Fruit fly (Drosophila melanogaster) whole organism, embryonic: ENCODE data around the gene CG6231.
A peak's percentile ranks its signal among the peaks of the same experiment; 100 is the strongest.

ENCODE experiments used
- CG10431 ChIP-seq: fragments of 200-800 bp; sonication (Bioruptor generic); optimal IDR thresholded peaks from 3 replicates; lab custom pipeline; 2018; ENCODE audit warnings: missing biosample characterization, mild to moderate bottlenecking, missing genetic modification characterization
- CG10565 ChIP-seq: fragments of 200-800 bp; sonication (Bioruptor generic); optimal IDR thresholded peaks from 3 replicates; lab custom pipeline; 2016; ENCODE audit warnings: missing biosample characterization, mild to moderate bottlenecking, missing genetic modification characterization
- CG11723 ChIP-seq: fragments of 200-800 bp; sonication (Bioruptor generic); optimal IDR thresholded peaks from 2 replicates; lab custom pipeline; 2017; ENCODE audit warnings: missing biosample characterization, mild to moderate bottlenecking, missing genetic modification characterization
- CG1233 ChIP-seq: fragments of 200-800 bp; sonication (Bioruptor generic); optimal IDR thresholded peaks from 4 replicates; lab custom pipeline; 2018; ENCODE audit warnings: missing biosample characterization, mild to moderate bottlenecking, missing genetic modification characterization
- CG13287 ChIP-seq: fragments of 200-800 bp; sonication (Bioruptor generic); IDR thresholded peaks from 2 replicates; pipeline ENCODE4 v1.3.6; 2022; ENCODE audit warnings: missing biosample characterization, missing genetic modification characterization; ENCODE audit not compliant: partially characterized antibody
- CG13894 ChIP-seq: fragments of 200-800 bp; sonication (Bioruptor generic); optimal IDR thresholded peaks from 3 replicates; lab custom pipeline; 2018; ENCODE audit warnings: missing biosample characterization, mild to moderate bottlenecking, missing genetic modification characterization, moderate library complexity
- CG15514 ChIP-seq: fragments of 200-800 bp; sonication (Bioruptor generic); optimal IDR thresholded peaks from 3 replicates; lab custom pipeline; 2017; ENCODE audit warnings: missing biosample characterization, missing genetic modification characterization, mild to moderate bottlenecking, moderate library complexity, missing genetic modification reagents
- CG16815 ChIP-seq: fragments of 200-800 bp; sonication (Bioruptor generic); optimal IDR thresholded peaks from 3 replicates; lab custom pipeline; 2017; ENCODE audit warnings: missing biosample characterization, mild to moderate bottlenecking, missing genetic modification characterization
- CG17612 ChIP-seq: fragments of 200-800 bp; sonication (Bioruptor generic); IDR thresholded peaks from 2 replicates; pipeline ENCODE4 v1.3.6; 2022; ENCODE audit warnings: missing biosample characterization, missing genetic modification characterization
- CG1832 ChIP-seq: fragments of 200-800 bp; sonication (Bioruptor generic); optimal IDR thresholded peaks from 2 replicates; lab custom pipeline; 2017; ENCODE audit warnings: missing biosample characterization, mild to moderate bottlenecking, missing genetic modification characterization, inconsistent platforms
- CG18599 ChIP-seq: fragments of 200-800 bp; sonication (Bioruptor generic); optimal IDR thresholded peaks from 3 replicates; lab custom pipeline; 2017; ENCODE audit warnings: missing biosample characterization, missing genetic modification characterization, mild to moderate bottlenecking, moderate library complexity, missing genetic modification reagents
- CG2120 ChIP-seq: fragments of 200-800 bp; sonication (Bioruptor generic); optimal IDR thresholded peaks from 3 replicates; lab custom pipeline; 2016; ENCODE audit warnings: missing biosample characterization, missing genetic modification characterization
- CG31441 ChIP-seq: fragments of 200-800 bp; sonication (Bioruptor generic); IDR thresholded peaks from 2 replicates; pipeline ENCODE4 v1.3.6; 2022; ENCODE audit warnings: missing biosample characterization, missing genetic modification characterization
- CG3847 ChIP-seq: fragments of 200-800 bp; sonication (Bioruptor generic); IDR thresholded peaks from 2 replicates; pipeline ENCODE4 v1.3.6; 2022; ENCODE audit warnings: missing biosample characterization, missing genetic modification characterization
- CG4730 ChIP-seq: fragments of 200-800 bp; sonication (Bioruptor generic); IDR thresholded peaks from 2 replicates; pipeline ENCODE4 v1.3.6; 2022; ENCODE audit warnings: missing biosample characterization, missing genetic modification characterization
- CG6254 ChIP-seq: fragments of 200-800 bp; sonication (Bioruptor generic); optimal IDR thresholded peaks from 3 replicates; lab custom pipeline; 2017; ENCODE audit warnings: mild to moderate bottlenecking, missing biosample characterization, missing genetic modification reagents, missing genetic modification characterization
- CG7839 ChIP-seq: fragments of 200-800 bp; sonication (Bioruptor generic); optimal IDR thresholded peaks from 3 replicates; lab custom pipeline; 2018; ENCODE audit warnings: missing biosample characterization, mild to moderate bottlenecking, missing genetic modification characterization, moderate library complexity
- CG8281 ChIP-seq: fragments of 200-800 bp; sonication (Bioruptor generic); optimal IDR thresholded peaks from 2 replicates; lab custom pipeline; 2018; ENCODE audit warnings: missing biosample characterization, mild to moderate bottlenecking, missing genetic modification characterization, moderate library complexity
- CG8765 ChIP-seq: fragments of 200-800 bp; sonication (Bioruptor generic); IDR thresholded peaks from 2 replicates; pipeline ENCODE4 v1.3.6; 2022; ENCODE audit warnings: missing biosample characterization, missing genetic modification characterization
- CG8944 ChIP-seq: fragments of 200-800 bp; sonication (Bioruptor generic); optimal IDR thresholded peaks from 3 replicates; lab custom pipeline; 2016; ENCODE audit warnings: missing biosample characterization, missing genetic modification characterization
- CG9727 ChIP-seq: fragments of 200-800 bp; sonication (Bioruptor generic); optimal IDR thresholded peaks from 3 replicates; lab custom pipeline; 2017; ENCODE audit warnings: missing biosample characterization, mild to moderate bottlenecking, missing genetic modification characterization
- CG9797 ChIP-seq: fragments of 200-800 bp; sonication (Bioruptor generic); optimal IDR thresholded peaks from 3 replicates; lab custom pipeline; 2018; ENCODE audit warnings: missing biosample characterization, mild to moderate bottlenecking, missing genetic modification characterization
- Fer3 ChIP-seq: fragments of 200-800 bp; sonication (Bioruptor generic); optimal IDR thresholded peaks from 2 replicates; lab custom pipeline; 2018; ENCODE audit warnings: missing biosample characterization, mild to moderate bottlenecking, missing genetic modification characterization, moderate library complexity
- Hand ChIP-seq: fragments of 200-800 bp; sonication (Bioruptor generic); optimal IDR thresholded peaks from 2 replicates; lab custom pipeline; 2017; ENCODE audit warnings: mild to moderate bottlenecking, missing biosample characterization, missing genetic modification reagents, missing genetic modification characterization
- Hmx ChIP-seq: fragments of 200-800 bp; sonication (Bioruptor generic); optimal IDR thresholded peaks from 2 replicates; lab custom pipeline; 2016; ENCODE audit warnings: missing biosample characterization, missing genetic modification characterization
- Hr3 ChIP-seq: fragments of 200-800 bp; sonication (Bioruptor generic); optimal IDR thresholded peaks from 3 replicates; lab custom pipeline; 2016; ENCODE audit warnings: missing biosample characterization, missing genetic modification characterization
- Lhr ChIP-seq: fragments of 200-800 bp; sonication (Bioruptor generic); optimal IDR thresholded peaks from 3 replicates; lab custom pipeline; 2017; ENCODE audit warnings: mild to moderate bottlenecking, missing biosample characterization, missing genetic modification reagents, missing genetic modification characterization
- Meics ChIP-seq: fragments of 200-800 bp; sonication (Bioruptor generic); optimal IDR thresholded peaks from 2 replicates; lab custom pipeline; 2017; ENCODE audit warnings: missing biosample characterization, mild to moderate bottlenecking, missing genetic modification characterization
- Nf-YB ChIP-seq: fragments of 200-800 bp; sonication (Bioruptor generic); optimal IDR thresholded peaks from 3 replicates; lab custom pipeline; 2019; ENCODE audit warnings: missing biosample characterization, mild to moderate bottlenecking, missing genetic modification characterization, moderate library complexity
- NfI ChIP-seq: fragments of 200-800 bp; sonication (Bioruptor generic); optimal IDR thresholded peaks from 3 replicates; lab custom pipeline; 2018; ENCODE audit warnings: missing biosample characterization, mild to moderate bottlenecking, missing genetic modification characterization, moderate library complexity
- Spps ChIP-seq: fragments of 200-800 bp; sonication (Bioruptor generic); optimal IDR thresholded peaks from 2 replicates; lab custom pipeline; 2018; ENCODE audit warnings: missing biosample characterization, mild to moderate bottlenecking, missing genetic modification characterization
- Xrp1 ChIP-seq: fragments of 200-800 bp; sonication (Bioruptor generic); IDR thresholded peaks from 2 replicates; pipeline ENCODE4 v1.3.6; 2022; ENCODE audit warnings: missing biosample characterization, missing genetic modification characterization
- ab ChIP-seq: fragments of 200-800 bp; sonication (Bioruptor generic); optimal IDR thresholded peaks from 2 replicates; lab custom pipeline; 2016; ENCODE audit warnings: missing biosample characterization, missing genetic modification characterization
- ac ChIP-seq: fragments of 200-800 bp; sonication (Bioruptor generic); optimal IDR thresholded peaks from 3 replicates; lab custom pipeline; 2017; ENCODE audit warnings: missing biosample characterization, mild to moderate bottlenecking, missing genetic modification characterization
- cg ChIP-seq: fragments of 200-800 bp; sonication (Bioruptor generic); optimal IDR thresholded peaks from 3 replicates; lab custom pipeline; 2019; ENCODE audit warnings: missing biosample characterization, mild to moderate bottlenecking, missing genetic modification characterization, moderate library complexity
- dmrt11E ChIP-seq: fragments of 200-800 bp; sonication (Bioruptor generic); optimal IDR thresholded peaks from 3 replicates; lab custom pipeline; 2018; ENCODE audit warnings: missing biosample characterization, mild to moderate bottlenecking, missing genetic modification characterization, moderate library complexity
- hkb ChIP-seq, 2 experiments: fragments of 200-800 bp in 1 of 2; fragments of >200 bp in 1 of 2; sonication (Bioruptor generic) in 1 of 2; IDR thresholded peaks in 1 of 2; optimal IDR thresholded peaks in 1 of 2; 2 replicates each; pipeline versions ENCODE4 v1.3.6 to Lab custom; 2017 to 2022; ENCODE audit warnings: missing biosample characterization in 1 of 2, missing genetic modification characterization in 1 of 2
- hth ChIP-seq: fragments of >200 bp; optimal IDR thresholded peaks from 2 replicates; lab custom pipeline; 2017; ENCODE audit warnings: inconsistent platforms
- insv ChIP-seq, 2 experiments: fragments of 200-800 bp; sonication (Bioruptor generic); optimal IDR thresholded peaks; 3 replicates each; lab custom pipeline; 2016 to 2018; ENCODE audit warnings: missing biosample characterization in 2 of 2, missing genetic modification characterization in 2 of 2
- oc ChIP-seq: fragments of 200-800 bp; sonication (Bioruptor generic); optimal IDR thresholded peaks from 2 replicates; lab custom pipeline; 2018; ENCODE audit warnings: missing biosample characterization, mild to moderate bottlenecking, missing genetic modification characterization, moderate library complexity
- pho ChIP-seq: fragments of 200-800 bp; sonication (Bioruptor generic); optimal IDR thresholded peaks from 2 replicates; lab custom pipeline; 2016; ENCODE audit warnings: missing biosample characterization, missing genetic modification characterization
- pros ChIP-seq: fragments of 200-800 bp; sonication (Bioruptor generic); optimal IDR thresholded peaks from 3 replicates; lab custom pipeline; 2019; ENCODE audit warnings: missing biosample characterization, mild to moderate bottlenecking, missing genetic modification characterization, moderate library complexity
- so ChIP-seq: fragments of 200-800 bp; sonication (Bioruptor generic); IDR thresholded peaks from 3 replicates; pipeline ENCODE4 v1.3.6; 2022; ENCODE audit warnings: missing biosample characterization, missing genetic modification characterization
- sob ChIP-seq: fragments of 200-800 bp; sonication (Bioruptor generic); IDR thresholded peaks from 2 replicates; pipeline ENCODE4 v1.3.6; 2022; ENCODE audit warnings: missing biosample characterization, missing genetic modification characterization
- tll ChIP-seq, 2 experiments: fragments of 200-800 bp in 1 of 2; fragments of >200 bp in 1 of 2; sonication (Bioruptor generic) in 1 of 2; optimal IDR thresholded peaks; 2 replicates each; lab custom pipeline; 2017 to 2019; ENCODE audit warnings: missing biosample characterization in 2 of 2, missing genetic modification characterization in 2 of 2, mild to moderate bottlenecking in 1 of 2, moderate library complexity in 1 of 2
- tna ChIP-seq: fragments of 200-800 bp; sonication (Bioruptor generic); IDR thresholded peaks from 2 replicates; pipeline ENCODE4 v1.3.6; 2022; ENCODE audit warnings: missing biosample characterization, missing genetic modification characterization; ENCODE audit not compliant: partially characterized antibody
- tup ChIP-seq: fragments of 200-800 bp; sonication (Bioruptor generic); optimal IDR thresholded peaks from 2 replicates; lab custom pipeline; 2016; ENCODE audit warnings: missing biosample characterization, mild to moderate bottlenecking, missing genetic modification characterization, moderate library complexity
- twi ChIP-seq: fragments of 200-800 bp; optimal IDR thresholded peaks from 2 replicates; lab custom pipeline; 2019; ENCODE audit warnings: missing biosample characterization, mild to moderate bottlenecking, missing genetic modification characterization, moderate library complexity
- z ChIP-seq: fragments of 200-800 bp; sonication (Bioruptor generic); IDR thresholded peaks from 3 replicates; pipeline ENCODE4 v1.3.6; 2022; ENCODE audit warnings: missing biosample characterization, missing genetic modification characterization

CG6231 gene

dm6 chr3R:19584818-19585217 is 47.7 kb downstream of the CG6231 start (continued):
- peak; percentile 88 for TF ChIP-seq CG31441 (GFP tag; lab: Robert Waterston, UW)
- peak; percentile 97 for TF ChIP-seq ac
- TF ChIP-seq CG10565 (GFP tag; lab: Kevin White, UChicago), result peak; percentile 61
- TF ChIP-seq CG2120, result no peak
- TF ChIP-seq Meics (GFP tag; lab: Kevin White, UChicago), result peak; percentile 75
- TF ChIP-seq CG10431 (GFP tag; lab: Kevin White, UChicago), result peak; percentile 92
- TF ChIP-seq CG9727 (GFP tag; lab: Kevin White, UChicago), result peak; percentile 94
- TF ChIP-seq Hand (GFP tag; lab: Kevin White, UChicago), result peak; percentile 22
- TF ChIP-seq Hmx, result no peak
- TF ChIP-seq CG8765 (GFP tag; lab: Robert Waterston, UW), result no peak
- TF ChIP-seq CG9797, result peak; percentile 53
- peak; percentile 91 for TF ChIP-seq Xrp1 (GFP tag; lab: Robert Waterston, UW)
- peak; percentile 90 for TF ChIP-seq CG6254 (GFP tag; lab: Kevin White, UChicago)
- TF ChIP-seq CG16815, result peak; percentile 56
- peak; percentile 81 for TF ChIP-seq CG18599 (GFP tag; lab: Kevin White, UChicago)
- TF ChIP-seq Nf-YB (GFP tag; lab: Kevin White, UChicago), result peak; percentile 70
- TF ChIP-seq tll (GFP tag; optimal IDR thresholded peaks at IDR 0.05; lab: Kevin White, UChicago), result peak in 1 of 2 experiments; percentile 87
- 0 out of 2 replicates have a peak, but pooled peaks have one; percentile 21 for TF ChIP-seq CG4730 (GFP tag; lab: Robert Waterston, UW)
- TF ChIP-seq sob (GFP tag; lab: Robert Waterston, UW), result peak; percentile 56
- TF ChIP-seq tna (GFP tag; lab: Robert Waterston, UW), result no peak
- peak; percentile 90 for TF ChIP-seq dmrt11E (tag; lab: Kevin White, UChicago)
- peak; percentile 93 for TF ChIP-seq Lhr
- peak; percentile 74 for TF ChIP-seq CG8281
- no peak for TF ChIP-seq CG13894 (tag; lab: Kevin White, UChicago)
- TF ChIP-seq tup (GFP tag; lab: Kevin White, UChicago), result peak; percentile 66
- peak; percentile 93 for TF ChIP-seq pros (GFP tag; lab: Kevin White, UChicago)
- peak; percentile 92 for TF ChIP-seq CG1233 (GFP tag; lab: Kevin White, UChicago)
- no peak for TF ChIP-seq hth (lab: Kevin White, UChicago)
- peak; percentile 77 for TF ChIP-seq CG8944
- peak; percentile 73 for TF ChIP-seq Fer3 (tag; lab: Kevin White, UChicago)
- TF ChIP-seq so (GFP tag; lab: Robert Waterston, UW), result peak; percentile 80; the same call in 1 of the 3 replicates
- TF ChIP-seq cg (GFP tag; lab: Kevin White, UChicago), result no peak
- TF ChIP-seq CG3847 (GFP tag; lab: Robert Waterston, UW), result 0 out of 2 replicates have a peak, but pooled peaks have one; percentile 16
- peak; percentile 90 for TF ChIP-seq CG11723
- TF ChIP-seq NfI (GFP tag; lab: Kevin White, UChicago), result peak; percentile 71
- peak; percentile 67 for TF ChIP-seq CG7839 (tag; lab: Kevin White, UChicago)
- no peak for TF ChIP-seq CG1832 (GFP tag; lab: Kevin White, UChicago)
- peak; percentile 74 for TF ChIP-seq oc (tag; lab: Kevin White, UChicago)
- TF ChIP-seq Hr3 (GFP tag; lab: Kevin White, UChicago), result peak; percentile 50
- peak in 1 of 2 experiments; percentile 52 for TF ChIP-seq insv (GFP tag; optimal IDR thresholded peaks at IDR 0.05; lab: Kevin White, UChicago)
- no peak for TF ChIP-seq CG13287 (GFP tag; lab: Robert Waterston, UW)
- TF ChIP-seq ab (GFP tag; lab: Kevin White, UChicago), result peak; percentile 2
- TF ChIP-seq hkb (optimal IDR thresholded peaks at IDR 0.05; lab: Kevin White, UChicago), result no peak
- peak; percentile 83 for TF ChIP-seq hkb (GFP tag; IDR thresholded peaks at IDR 0.05; lab: Robert Waterston, UW)
- peak; percentile 85 for TF ChIP-seq Spps (tag; lab: Kevin White, UChicago)
- peak; percentile 78 for TF ChIP-seq twi (tag; lab: Kevin White, UChicago)
- TF ChIP-seq z (GFP tag; lab: Robert Waterston, UW), result peak; percentile 65
- peak; percentile 73 for TF ChIP-seq CG15514
- TF ChIP-seq CG17612 (GFP tag; lab: Robert Waterston, UW), result peak; percentile 46; the same call in 1 of the 2 replicates
- TF ChIP-seq pho, result peak; percentile 47
